Worm (Caenorhabditis elegans): ENCODE results near the gene F45D3.2.

F45D3.2 gene

DNA sequence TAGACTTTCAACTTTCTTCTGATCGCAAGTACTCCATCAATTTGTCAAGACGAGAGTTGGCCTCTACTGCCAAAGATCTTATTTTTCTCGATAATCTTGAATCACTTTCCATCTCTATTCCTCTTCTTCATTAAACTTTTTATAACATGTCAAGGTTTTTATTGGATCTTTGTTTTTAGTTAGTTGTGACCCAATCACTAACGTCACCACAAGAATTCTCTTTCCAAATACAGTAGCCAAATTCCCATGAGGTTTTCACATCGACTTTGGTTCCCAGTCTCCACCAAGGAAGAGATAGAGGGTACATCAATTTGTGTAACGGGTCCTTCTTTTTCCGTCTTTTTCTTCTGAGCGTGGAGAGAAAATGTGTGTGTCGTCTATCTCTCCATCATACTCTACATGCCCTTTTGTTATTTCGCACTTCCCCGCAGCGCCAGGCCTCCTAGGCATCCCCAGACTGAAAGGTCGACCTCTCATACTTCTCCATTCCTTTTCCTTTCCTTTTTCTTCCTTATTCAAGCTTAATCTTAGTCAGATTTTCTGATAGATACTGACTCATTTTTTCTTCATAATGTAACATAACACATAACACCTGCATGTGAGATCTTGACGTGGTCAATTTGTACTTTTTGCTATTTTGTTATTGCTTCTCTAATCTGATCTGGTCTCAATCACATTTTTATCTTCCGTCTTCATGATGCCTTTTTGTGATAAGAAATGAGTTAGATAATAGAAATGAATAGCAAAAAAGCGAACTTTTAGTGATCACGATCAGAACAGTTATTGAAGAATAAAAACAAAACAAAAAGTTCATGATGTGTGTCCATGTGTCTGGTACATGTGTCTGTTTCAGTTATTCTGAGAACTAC is 1.6 kb upstream of the F45D3.2 start (continued):
- TF ChIP-seq unc-55 (GFP tag; optimal IDR thresholded peaks at IDR 0.05): no peak
- TF ChIP-seq alr-1 (tag; optimal IDR thresholded peaks at IDR 0.05): no peak
- no peak for TF ChIP-seq elt-3 (tag; optimal IDR thresholded peaks at IDR 0.05)
- no peak for TF ChIP-seq ceh-16 (tag; optimal IDR thresholded peaks at IDR 0.05)
- no peak for TF ChIP-seq unc-62 (GFP tag; optimal IDR thresholded peaks at IDR 0.05)
- TF ChIP-seq R02D3.7 (tag; optimal IDR thresholded peaks at IDR 0.05): no peak
- no peak for TF ChIP-seq ZK546.5 (tag; optimal IDR thresholded peaks at IDR 0.05)
- TF ChIP-seq elt-1 (tag; optimal IDR thresholded peaks at IDR 0.05): peak; percentile 56
- no peak for TF ChIP-seq dmd-4 (tag; optimal IDR thresholded peaks at IDR 0.05)
- TF ChIP-seq unc-39 (tag; optimal IDR thresholded peaks at IDR 0.05): no peak
- no peak for TF ChIP-seq C34F6.9 (tag; optimal IDR thresholded peaks at IDR 0.05)

DNA sequence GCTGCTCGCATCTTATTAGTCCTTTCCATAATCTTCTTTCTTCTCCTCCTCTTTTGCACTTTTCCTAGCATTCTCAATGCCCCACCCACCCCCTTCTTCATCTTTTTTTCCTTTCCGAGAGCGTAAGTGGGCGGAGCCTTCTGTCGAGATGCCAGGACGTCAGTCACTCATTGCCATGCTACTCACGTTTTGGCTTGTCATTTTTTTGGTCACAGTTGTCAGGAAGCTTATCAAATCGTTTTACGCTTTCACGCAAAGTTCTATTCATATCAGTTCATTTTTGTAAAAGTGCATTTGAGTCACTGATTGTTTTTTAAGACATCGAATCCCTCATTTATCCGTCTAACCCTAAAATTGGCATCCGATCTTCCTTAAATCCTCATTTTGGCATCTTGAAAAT is 821 bp upstream of the F45D3.2 start:
- TF ChIP-seq snpc-4 (tag; optimal IDR thresholded peaks at IDR 0.05) (no peak), zag-1 (tag; optimal IDR thresholded peaks at IDR 0.05) (peak; percentile 8), unc-62 (GFP tag; optimal IDR thresholded peaks at IDR 0.05) (peak; percentile 46), lsy-2 (tag; optimal IDR thresholded peaks at IDR 0.05) (no peak), egl-27 (tag; optimal IDR thresholded peaks at IDR 0.05) (no peak), fos-1 (tag; optimal IDR thresholded peaks at IDR 0.05) (peak; percentile 92)

DNA sequence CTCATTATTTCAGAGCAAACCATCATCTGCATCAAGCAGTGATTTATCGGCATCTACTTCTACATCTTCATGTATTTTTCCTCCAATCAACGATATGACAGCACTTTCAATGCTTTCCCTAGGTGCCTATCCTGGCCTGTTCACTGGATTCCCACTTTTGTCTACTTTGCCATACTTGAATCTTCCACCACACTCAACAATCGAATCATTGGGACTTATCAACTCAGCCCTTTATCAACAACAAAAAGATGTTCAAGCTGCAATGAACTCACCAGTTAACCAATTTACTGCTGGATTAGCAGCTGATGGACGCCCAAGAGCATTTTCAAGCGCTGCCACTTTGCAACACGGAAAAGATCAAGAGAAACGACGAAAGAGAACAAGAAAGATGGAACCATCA is 368 bp downstream of the F45D3.2 start:
- TF ChIP-seq R02D3.7 (tag; optimal IDR thresholded peaks at IDR 0.05) (no peak), nhr-237 (tag; optimal IDR thresholded peaks at IDR 0.05) (no peak), skn-1 (tag; optimal IDR thresholded peaks at IDR 0.05) (no peak), mab-5 (tag; optimal IDR thresholded peaks at IDR 0.05) (no peak), crh-2 (tag; optimal IDR thresholded peaks at IDR 0.05) (no peak), nhr-23 (tag; optimal IDR thresholded peaks at IDR 0.05) (no peak), dmd-4 (tag; optimal IDR thresholded peaks at IDR 0.05) (no peak), lin-13 (GFP tag; optimal IDR thresholded peaks at IDR 0.05) (no peak), lin-39 (tag; optimal IDR thresholded peaks at IDR 0.05) (no peak), nhr-25 (tag; optimal IDR thresholded peaks at IDR 0.05) (no peak), unc-62 (GFP tag; optimal IDR thresholded peaks at IDR 0.05) (no peak), mbf-1 (tag; optimal IDR thresholded peaks at IDR 0.05) (no peak), nhr-21 (tag; optimal IDR thresholded peaks at IDR 0.05) (no peak), nhr-12 (tag; optimal IDR thresholded peaks at IDR 0.05) (no peak), ztf-4 (tag; optimal IDR thresholded peaks at IDR 0.05) (no peak), C34F6.9 (tag; optimal IDR thresholded peaks at IDR 0.05) (no peak), alr-1 (tag; optimal IDR thresholded peaks at IDR 0.05) (no peak)

DNA sequence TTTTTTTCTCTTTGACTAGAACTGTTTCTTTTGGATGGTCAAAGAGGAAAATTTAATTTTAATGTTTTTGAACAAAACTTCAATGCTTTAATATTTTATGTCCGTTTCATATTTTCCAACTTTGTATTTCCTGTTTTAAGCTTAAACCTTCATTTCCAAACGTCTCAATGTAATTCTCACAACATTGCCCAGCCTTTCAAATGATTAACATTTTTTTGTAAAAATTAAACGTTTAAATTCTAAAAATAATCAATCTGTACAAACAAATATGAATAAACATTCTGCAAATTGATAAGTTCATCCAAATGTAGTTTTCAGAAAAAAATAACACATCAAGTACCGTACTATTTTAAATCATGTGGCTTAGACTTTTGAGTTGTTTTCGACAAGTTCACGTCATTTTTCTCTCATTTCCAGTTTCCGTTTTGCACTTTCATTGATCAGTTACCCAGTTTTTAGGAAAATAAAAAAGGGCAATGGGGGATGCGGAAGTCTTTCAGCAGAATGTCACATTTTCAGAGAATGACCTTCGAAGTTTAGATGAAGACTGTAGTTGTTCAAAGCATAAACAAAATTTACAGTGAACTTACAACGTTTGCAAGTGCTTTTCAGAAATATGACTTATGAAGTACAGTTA is 2.0 kb downstream of the F45D3.2 start:
- no peak for TF ChIP-seq dmd-4 (tag; optimal IDR thresholded peaks at IDR 0.05)
- no peak for TF ChIP-seq sma-3 (GFP tag; optimal IDR thresholded peaks at IDR 0.05)
- peak; percentile 83 for TF ChIP-seq nhr-11 (tag; optimal IDR thresholded peaks at IDR 0.05)
- TF ChIP-seq lsy-2 (tag; optimal IDR thresholded peaks at IDR 0.05): peak in 1 of 2 experiments; percentile 43
- TF ChIP-seq nhr-25 (tag; optimal IDR thresholded peaks at IDR 0.05): peak; percentile 37
- TF ChIP-seq nhr-21 (tag; optimal IDR thresholded peaks at IDR 0.05): peak; percentile 60
- peak; percentile 45 for TF ChIP-seq fos-1 (tag; optimal IDR thresholded peaks at IDR 0.05)
- no peak for TF ChIP-seq nhr-77 (tag; optimal IDR thresholded peaks at IDR 0.05)
- TF ChIP-seq ama-1 (optimal IDR thresholded peaks at IDR 0.05): no peak
- TF ChIP-seq blmp-1 (tag; optimal IDR thresholded peaks at IDR 0.05; ENCODE audit: insufficient read depth): peak; percentile 48

DNA sequence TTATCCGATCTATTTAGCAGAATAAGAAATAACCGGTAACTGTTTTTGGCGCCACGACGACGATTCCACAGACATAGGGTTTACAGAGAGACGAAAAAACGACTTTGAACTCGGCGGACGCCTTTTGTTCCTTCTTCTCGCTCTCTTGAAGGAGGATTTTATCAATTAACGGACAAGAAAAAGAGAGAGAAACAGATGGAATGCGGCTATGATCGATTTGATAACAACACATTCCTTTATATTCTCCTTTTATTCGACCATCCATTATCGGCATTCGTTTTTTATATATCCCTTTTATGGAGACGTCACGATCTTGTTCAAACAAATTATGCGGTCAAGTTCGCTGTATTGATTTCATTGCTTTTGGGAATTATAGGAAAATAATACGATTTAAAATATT is 8.0 kb downstream of the F45D3.2 start:
- TF ChIP-seq ZK546.5 (tag; optimal IDR thresholded peaks at IDR 0.05) (no peak), elt-3 (tag; optimal IDR thresholded peaks at IDR 0.05) (no peak), gmeb-1 (tag; optimal IDR thresholded peaks at IDR 0.05) (peak; percentile 1), nhr-25 (tag; optimal IDR thresholded peaks at IDR 0.05) (peak; percentile 38), lsy-2 (tag; optimal IDR thresholded peaks at IDR 0.05) (peak in 1 of 2 experiments; percentile 29), skn-1 (tag; optimal IDR thresholded peaks at IDR 0.05) (no peak), mdl-1 (tag; optimal IDR thresholded peaks at IDR 0.05) (no peak), ceh-82 (tag; optimal IDR thresholded peaks at IDR 0.05) (no peak), C34F6.9 (tag; optimal IDR thresholded peaks at IDR 0.05) (no peak), nhr-6 (tag; optimal IDR thresholded peaks at IDR 0.05) (no peak), alr-1 (tag; optimal IDR thresholded peaks at IDR 0.05) (no peak), nhr-11 (tag; optimal IDR thresholded peaks at IDR 0.05) (no peak), zag-1 (tag; optimal IDR thresholded peaks at IDR 0.05) (no peak), ama-1 (optimal IDR thresholded peaks at IDR 0.05) (peak; percentile 95), ztf-4 (tag; optimal IDR thresholded peaks at IDR 0.05) (no peak), peb-1 (tag; optimal IDR thresholded peaks at IDR 0.05) (no peak), lin-13 (GFP tag; optimal IDR thresholded peaks at IDR 0.05) (no peak), nhr-12 (tag; optimal IDR thresholded peaks at IDR 0.05) (no peak), F13H6.1 (tag; optimal IDR thresholded peaks at IDR 0.05) (no peak), blmp-1 (tag; optimal IDR thresholded peaks at IDR 0.05; ENCODE audit: insufficient read depth) (peak; percentile 57), sma-3 (GFP tag; optimal IDR thresholded peaks at IDR 0.05) (peak; percentile 79), nhr-77 (tag; optimal IDR thresholded peaks at IDR 0.05) (no peak), unc-39 (tag; optimal IDR thresholded peaks at IDR 0.05) (no peak), ceh-16 (tag; optimal IDR thresholded peaks at IDR 0.05) (no peak), mbf-1 (tag; optimal IDR thresholded peaks at IDR 0.05) (no peak), snpc-4 (tag; optimal IDR thresholded peaks at IDR 0.05) (no peak), egl-27 (tag; optimal IDR thresholded peaks at IDR 0.05) (no peak), Y55F3AM.14 (GFP tag; optimal IDR thresholded peaks at IDR 0.05) (no peak)

All from whole organism, L2 larva.